Worm (Caenorhabditis elegans) whole organism, L1 larva: ENCODE results near the gene Y45F3A.8.

Source experiments
- nhr-12 ChIP-seq: sonication (generic microtip); optimal IDR thresholded peaks from 2 replicates; lab custom pipeline; 2017; ENCODE audit warnings: missing biosample characterization, missing genetic modification characterization
- unc-62 ChIP-seq: fragments of 150-350 bp; optimal IDR thresholded peaks from 2 replicates; lab custom pipeline; 2014; ENCODE audit warnings: missing biosample characterization, missing genetic modification reagents, missing genetic modification characterization

ce11 chrIII:10629043-10629442 lies 36.4 kb upstream of the Y45F3A.8 start, which contains the start of gene swt-4:
- TF ChIP-seq nhr-12 (tag; lab: Kevin White, UChicago) (no peak), unc-62 (no peak)
